Worm (Caenorhabditis elegans) whole organism, late embryonic: Measurements from ENCODE around the gene Y38E10A.24.

Experiments
- F13H6.1 ChIP-seq: sonication (generic microtip); optimal IDR thresholded peaks from 2 replicates; lab custom pipeline; 2016; ENCODE audit warnings: missing genetic modification characterization, missing compliant biosample characterization
- Y22D7AL.16 ChIP-seq: sonication (generic microtip); optimal IDR thresholded peaks from 2 replicates; lab custom pipeline; 2016; ENCODE audit warnings: missing genetic modification characterization, missing compliant biosample characterization
- ceh-24 ChIP-seq: sonication (generic microtip); optimal IDR thresholded peaks from 2 replicates; lab custom pipeline; 2016; ENCODE audit warnings: mild to moderate bottlenecking, missing genetic modification characterization, missing compliant biosample characterization
- pha-4 ChIP-seq: fragments of 150-350 bp; optimal IDR thresholded peaks from 2 replicates; lab custom pipeline; 2018; ENCODE audit warnings: missing biosample characterization, missing genetic modification reagents, missing genetic modification characterization
- sox-4 ChIP-seq: sonication (generic microtip); optimal IDR thresholded peaks from 2 replicates; lab custom pipeline; 2017; ENCODE audit warnings: mild to moderate bottlenecking, missing genetic modification characterization, inconsistent platforms, missing compliant biosample characterization

DNA sequence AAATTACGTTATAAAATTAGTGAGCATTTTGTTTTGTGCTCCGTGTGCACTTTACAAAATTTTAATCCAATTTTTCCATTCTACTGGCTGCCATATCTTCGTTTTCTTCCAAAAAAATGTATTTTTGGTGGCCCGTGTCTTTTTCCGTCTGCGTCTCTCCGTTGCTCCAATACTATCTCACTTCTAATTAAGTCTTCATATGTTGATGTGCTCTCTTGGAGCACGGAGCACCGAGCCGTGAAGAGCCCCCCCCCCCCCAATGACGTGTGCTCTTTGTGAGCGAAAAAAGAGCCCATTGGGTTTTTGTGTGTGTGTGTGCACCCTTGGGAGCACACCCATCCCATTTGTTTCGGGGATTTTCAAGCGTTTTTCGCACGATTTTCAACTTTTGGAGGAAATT, 13.8 kb upstream of the Y38E10A.24 start:
- TF ChIP-seq Y22D7AL.16 (tag; lab: Kevin White, UChicago) (no peak), ceh-24 (tag; lab: Kevin White, UChicago) (no peak), sox-4 (tag; lab: Kevin White, UChicago) (no peak), F13H6.1 (tag; lab: Kevin White, UChicago) (no peak), pha-4 (tag; lab: Kevin White, UChicago) (no peak)
